Worm (Caenorhabditis elegans) whole organism, L3 larva: ENCODE results near the gene F41F3.1.

ENCODE experiments used
- aly-2 ChIP-seq: fragments of 150-350 bp; optimal IDR thresholded peaks from 2 replicates; lab custom pipeline; 2014; ENCODE audit warnings: missing biosample characterization, missing genetic modification characterization
- ama-1 ChIP-seq: fragments of 150-350 bp; optimal IDR thresholded peaks from 2 replicates; lab custom pipeline; 2018
- ceh-16 ChIP-seq: sonication (generic microtip); optimal IDR thresholded peaks from 2 replicates; lab custom pipeline; 2017; ENCODE audit warnings: missing biosample characterization, missing genetic modification characterization
- ceh-28 ChIP-seq: fragments of 150-350 bp; optimal IDR thresholded peaks from 2 replicates; lab custom pipeline; 2014; ENCODE audit warnings: missing biosample characterization, missing genetic modification reagents, missing genetic modification characterization
- ceh-82 ChIP-seq: fragments of 150-350 bp; optimal IDR thresholded peaks from 2 replicates; lab custom pipeline; 2014; ENCODE audit warnings: missing biosample characterization, missing genetic modification characterization
- ceh-9 ChIP-seq: sonication (generic microtip); optimal IDR thresholded peaks from 2 replicates; lab custom pipeline; 2018; ENCODE audit warnings: missing biosample characterization, missing genetic modification characterization
- daf-12 ChIP-seq: fragments of 150-350 bp; optimal IDR thresholded peaks from 2 replicates; lab custom pipeline; 2014; ENCODE audit warnings: missing biosample characterization, missing genetic modification reagents, missing genetic modification characterization
- elt-2 ChIP-seq: sonication (generic microtip); optimal IDR thresholded peaks from 2 replicates; lab custom pipeline; 2016; ENCODE audit warnings: missing genetic modification reagents, mild to moderate bottlenecking, missing genetic modification characterization, missing compliant biosample characterization
- elt-3 ChIP-seq, 3 experiments: fragments of 150-350 bp in 1 of 3; sonication (generic microtip) in 2 of 3; optimal IDR thresholded peaks; 2 replicates in 2 of 3; 4 replicates in 1 of 3; lab custom pipeline; 2014 to 2017; ENCODE audit warnings: missing biosample characterization in 3 of 3, missing genetic modification characterization in 3 of 3
- fkh-10 ChIP-seq: sonication (generic microtip); optimal IDR thresholded peaks from 2 replicates; lab custom pipeline; 2017; ENCODE audit warnings: missing biosample characterization, missing genetic modification reagents, missing genetic modification characterization
- fos-1 ChIP-seq: fragments of 150-350 bp; optimal IDR thresholded peaks from 2 replicates; lab custom pipeline; 2014; ENCODE audit warnings: missing biosample characterization, missing genetic modification characterization
- hmg-11 ChIP-seq: sonication (generic microtip); optimal IDR thresholded peaks from 2 replicates; lab custom pipeline; 2016; ENCODE audit warnings: missing genetic modification characterization, missing compliant biosample characterization
- lin-15B ChIP-seq: fragments of 150-350 bp; optimal IDR thresholded peaks from 2 replicates; lab custom pipeline; 2014; ENCODE audit warnings: missing biosample characterization, missing genetic modification characterization
- lin-39 ChIP-seq: fragments of 150-350 bp; optimal IDR thresholded peaks from 2 replicates; lab custom pipeline; 2018; ENCODE audit warnings: missing biosample characterization, missing genetic modification reagents, missing genetic modification characterization
- mdl-1 ChIP-seq: fragments of 150-350 bp; optimal IDR thresholded peaks from 2 replicates; lab custom pipeline; 2014; ENCODE audit warnings: missing biosample characterization, missing genetic modification characterization
- nfya-1 ChIP-seq: sonication (generic microtip); optimal IDR thresholded peaks from 2 replicates; lab custom pipeline; 2017; ENCODE audit warnings: missing genetic modification characterization, mild to moderate bottlenecking, missing compliant biosample characterization, antibody characterized with exemption, moderate library complexity; ENCODE audit not compliant: insufficient read depth
- nhr-23 ChIP-seq: fragments of 150-350 bp; optimal IDR thresholded peaks from 2 replicates; lab custom pipeline; 2014; ENCODE audit warnings: missing biosample characterization, missing genetic modification reagents, missing genetic modification characterization
- nhr-237 ChIP-seq: fragments of 150-350 bp; optimal IDR thresholded peaks from 2 replicates; lab custom pipeline; 2014; ENCODE audit warnings: missing biosample characterization, missing genetic modification characterization
- nhr-25 ChIP-seq: sonication (generic microtip); optimal IDR thresholded peaks from 2 replicates; lab custom pipeline; 2017; ENCODE audit warnings: missing biosample characterization, missing genetic modification characterization
- nhr-28 ChIP-seq: fragments of 150-350 bp; optimal IDR thresholded peaks from 2 replicates; lab custom pipeline; 2014; ENCODE audit warnings: missing biosample characterization, missing genetic modification characterization
- nhr-43 ChIP-seq: sonication (generic microtip); optimal IDR thresholded peaks from 2 replicates; lab custom pipeline; 2016; ENCODE audit warnings: mild to moderate bottlenecking, missing genetic modification characterization, missing compliant biosample characterization; ENCODE audit not compliant: poor library complexity, severe bottlenecking
- nhr-76 ChIP-seq: fragments of 150-350 bp; sonication (generic microtip); optimal IDR thresholded peaks from 5 replicates; lab custom pipeline; 2014; ENCODE audit warnings: missing biosample characterization, missing genetic modification characterization
- nhr-77 ChIP-seq: fragments of 150-350 bp; optimal IDR thresholded peaks from 2 replicates; lab custom pipeline; 2014; ENCODE audit warnings: missing biosample characterization, missing genetic modification characterization
- pha-4 ChIP-seq: fragments of 150-350 bp; optimal IDR thresholded peaks from 2 replicates; lab custom pipeline; 2014; ENCODE audit warnings: missing biosample characterization, missing genetic modification reagents, missing genetic modification characterization
- sea-2 ChIP-seq: fragments of 150-350 bp; sonication (generic microtip); optimal IDR thresholded peaks from 4 replicates; lab custom pipeline; 2014; ENCODE audit warnings: missing biosample characterization, missing genetic modification reagents, missing genetic modification characterization
- skn-1 ChIP-seq: fragments of 150-350 bp; optimal IDR thresholded peaks from 2 replicates; lab custom pipeline; 2014; ENCODE audit warnings: missing biosample characterization, missing genetic modification characterization
- unc-62 ChIP-seq: fragments of 150-350 bp; sonication (generic microtip); optimal IDR thresholded peaks from 4 replicates; lab custom pipeline; 2014; ENCODE audit warnings: missing biosample characterization, missing genetic modification reagents, missing genetic modification characterization
- ztf-11 ChIP-seq: fragments of 150-350 bp; optimal IDR thresholded peaks from 2 replicates; lab custom pipeline; 2014; ENCODE audit warnings: missing biosample characterization, missing genetic modification characterization
- ztf-4 ChIP-seq: fragments of 150-350 bp; optimal IDR thresholded peaks from 2 replicates; lab custom pipeline; 2014; ENCODE audit warnings: missing biosample characterization, missing genetic modification characterization

The F41F3.1 gene

DNA sequence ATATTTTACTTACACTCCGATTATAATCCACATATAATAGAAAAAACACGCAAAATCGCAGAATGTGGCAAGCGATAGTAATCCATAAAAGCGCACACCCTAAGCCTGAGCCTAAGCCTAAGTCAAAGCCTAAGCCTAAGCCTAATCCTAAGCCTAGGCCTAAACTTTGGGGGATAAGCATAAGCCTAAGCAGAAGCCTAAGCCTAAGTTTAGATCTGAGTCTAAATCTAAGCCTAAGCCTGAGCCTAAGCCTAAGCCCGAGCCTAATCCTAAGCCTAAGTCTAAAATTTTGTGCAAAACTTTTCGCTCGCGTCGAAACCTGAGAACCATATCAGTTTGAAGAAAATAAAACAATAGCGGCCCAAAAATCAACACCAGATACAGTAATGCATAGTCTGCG, 29.8 kb downstream of the F41F3.1 start:
- TF ChIP-seq nhr-77 (tag; lab: Kevin White, UChicago) = no peak
- no peak for TF ChIP-seq nhr-43
- TF ChIP-seq lin-39 (tag; lab: Kevin White, UChicago) = no peak
- no peak for TF ChIP-seq nhr-23 (tag; lab: Kevin White, UChicago)
- TF ChIP-seq ceh-9 (tag; lab: Kevin White, UChicago) = no peak

DNA sequence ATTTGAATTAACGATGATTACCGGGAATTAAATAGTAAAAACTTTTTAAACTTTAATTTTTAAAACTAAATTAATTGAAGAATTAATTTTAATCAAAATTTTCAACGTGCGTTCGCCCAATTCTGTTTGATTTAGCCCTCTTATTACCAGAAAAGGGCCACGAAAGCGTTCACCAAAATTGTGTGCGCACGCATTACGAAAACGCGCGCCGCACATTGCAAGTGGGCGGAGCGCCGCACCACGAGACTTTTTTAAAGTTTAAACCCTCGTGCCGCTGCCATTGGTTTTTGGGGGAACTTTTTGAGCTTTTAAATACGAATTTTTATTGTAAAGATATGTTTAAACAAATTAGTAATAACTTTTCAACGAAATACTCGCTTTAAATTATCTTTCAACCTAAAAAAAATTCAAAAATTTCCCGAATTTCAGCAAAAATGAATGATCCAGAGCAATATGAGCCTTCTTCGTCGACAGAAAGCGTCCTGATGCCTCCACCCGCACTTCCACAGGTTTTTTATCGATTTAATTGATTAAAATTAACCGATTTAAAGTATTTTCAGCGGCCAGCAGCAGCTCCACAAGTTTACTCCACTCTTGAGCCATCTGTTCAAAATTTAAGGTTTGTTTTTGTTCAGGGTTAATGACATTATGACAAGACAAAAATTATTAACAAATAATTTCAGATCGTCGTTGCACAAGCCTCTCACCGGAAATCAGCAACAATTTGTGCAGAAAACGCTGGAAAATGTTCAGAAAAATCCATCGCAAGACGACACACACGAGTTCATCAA, 32.5 kb downstream of the F41F3.1 start, which contains the start of gene taf-10:
Gene taf-10, plus strand, starts transcription at position 424 of the 791 bp plus-strand sequence.
- peak; percentile 77 for TF ChIP-seq nfya-1 (tag; lab: Kevin White, UChicago)
- peak; percentile 72 for TF ChIP-seq nhr-23 (tag; lab: Kevin White, UChicago)
- peak; percentile 25 for TF ChIP-seq elt-2 (tag; lab: Kevin White, UChicago)
- no peak for TF ChIP-seq nhr-77 (tag; lab: Kevin White, UChicago)
- TF ChIP-seq hmg-11 = peak; percentile 71
- no peak for TF ChIP-seq ztf-4 (tag; lab: Kevin White, UChicago)
- peak; percentile 54 for TF ChIP-seq nhr-43
- TF ChIP-seq pha-4 (tag; lab: Kevin White, UChicago) = peak; percentile 72
- peak; percentile 53 for TF ChIP-seq lin-39 (tag; lab: Kevin White, UChicago)
- TF ChIP-seq nhr-25 (tag; lab: Kevin White, UChicago) = peak; percentile 23
- TF ChIP-seq elt-3 (tag; optimal IDR thresholded peaks at IDR 0.05; lab: Kevin White, UChicago) = no peak
- TF ChIP-seq lin-15B = peak; percentile 13
- TF ChIP-seq ceh-82 (tag; lab: Kevin White, UChicago) = no peak
- TF ChIP-seq ceh-9 (tag; lab: Kevin White, UChicago) = no peak
- no peak for TF ChIP-seq fos-1 (tag; lab: Kevin White, UChicago)
- no peak for TF ChIP-seq skn-1 (tag; lab: Kevin White, UChicago)
- TF ChIP-seq ztf-11 (tag; lab: Kevin White, UChicago) = no peak
- TF ChIP-seq ceh-16 (tag; lab: Kevin White, UChicago) = no peak
- TF ChIP-seq mdl-1 (tag; lab: Kevin White, UChicago) = peak; percentile 71
- no peak for TF ChIP-seq unc-62 (GFP tag; lab: Kevin White, UChicago)
- no peak for TF ChIP-seq fkh-10 (GFP tag; lab: Kevin White, UChicago)

DNA sequence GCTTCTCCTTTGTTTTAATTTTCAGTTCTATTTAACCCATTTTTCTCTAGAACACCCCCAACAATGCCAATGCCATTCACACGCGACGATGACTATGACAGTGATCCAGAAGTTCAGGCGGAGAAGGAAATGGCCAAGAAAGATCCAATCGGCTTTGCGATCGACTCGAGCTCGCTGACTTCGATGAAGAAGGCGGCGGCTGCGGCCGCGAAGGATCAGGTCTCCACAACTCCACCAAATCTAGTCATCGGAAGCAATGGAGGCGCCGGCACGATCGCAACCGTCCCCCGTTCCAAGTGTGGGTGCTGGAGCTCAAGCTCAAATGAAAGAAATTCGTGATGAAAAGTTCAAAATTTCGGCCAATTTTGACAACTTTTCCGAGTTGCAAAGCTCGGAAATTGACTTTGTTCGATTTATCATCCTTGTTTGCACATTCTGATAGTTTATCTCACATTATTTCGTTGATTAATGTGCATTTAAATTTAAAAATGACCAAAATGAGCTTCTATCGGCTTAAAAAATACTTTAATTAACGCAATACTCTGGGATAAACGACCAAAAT, 33.7 kb downstream of the F41F3.1 start, which contains the start of gene K03B4.2:
Gene K03B4.2, plus strand, starts transcription at position 51 of the 562 bp plus-strand sequence.
- TF ChIP-seq ama-1 (lab: Kevin White, UChicago) (peak; percentile 9), ceh-9 (tag; lab: Kevin White, UChicago) (no peak)

DNA sequence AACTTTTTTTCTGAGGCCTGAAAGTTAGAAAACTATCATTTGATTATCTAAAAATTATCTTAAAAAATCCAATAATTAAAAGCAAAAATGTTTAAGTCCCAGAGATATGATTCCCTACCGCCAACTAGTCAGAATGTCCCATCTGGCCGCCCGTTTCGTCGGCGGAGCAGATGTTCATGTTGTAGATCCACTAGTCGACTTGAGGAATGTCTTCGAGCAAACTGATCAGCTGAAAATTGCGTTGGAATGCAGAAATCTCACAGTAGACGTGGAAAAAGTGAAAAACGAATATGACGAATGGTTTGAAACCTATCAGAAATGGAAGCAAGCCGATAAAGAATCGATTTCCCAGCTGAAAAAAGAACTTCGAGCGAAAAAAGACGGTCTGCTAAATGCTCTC, 34.9 kb downstream of the F41F3.1 start, which contains the start of gene K03B4.1:
Gene K03B4.1, plus strand, starts transcription at position 97 of the 400 bp plus-strand sequence.
- no peak for TF ChIP-seq ceh-28 (tag; lab: Kevin White, UChicago)

DNA sequence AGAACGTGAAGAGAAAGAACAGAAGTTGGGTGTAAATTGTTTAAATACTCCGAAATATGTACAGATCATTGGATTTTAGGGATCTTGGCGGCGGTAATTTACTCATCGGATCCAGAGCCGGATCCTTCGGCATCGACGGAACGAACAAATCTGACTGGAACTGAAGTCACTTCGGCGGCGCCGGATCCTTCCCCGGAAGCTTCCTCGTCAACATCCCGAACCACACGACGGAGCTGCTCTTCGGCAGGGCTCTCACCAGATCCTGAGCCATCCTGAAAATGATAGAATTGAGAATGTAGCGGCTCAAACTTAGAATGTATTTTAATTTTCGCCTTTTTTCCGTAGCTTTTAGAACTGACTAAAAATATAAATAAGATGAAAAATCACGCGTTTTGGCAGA, 37.3 kb downstream of the F41F3.1 start:
- no peak for TF ChIP-seq sea-2
- TF ChIP-seq nhr-28 (tag; lab: Kevin White, UChicago) = no peak
- no peak for TF ChIP-seq aly-2 (tag; lab: Kevin White, UChicago)
- TF ChIP-seq elt-3 (tag; optimal IDR thresholded peaks at IDR 0.05; lab: Kevin White, UChicago) = no peak
- no peak for TF ChIP-seq daf-12 (tag; lab: Kevin White, UChicago)
- TF ChIP-seq lin-15B = no peak
- no peak for TF ChIP-seq nhr-237
- no peak for TF ChIP-seq skn-1 (tag; lab: Kevin White, UChicago)
- no peak for TF ChIP-seq ceh-28 (tag; lab: Kevin White, UChicago)
- no peak for TF ChIP-seq fkh-10 (GFP tag; lab: Kevin White, UChicago)
- TF ChIP-seq nhr-76 (tag; lab: Kevin White, UChicago) = no peak
- TF ChIP-seq ceh-9 (tag; lab: Kevin White, UChicago) = no peak
